Worm (Caenorhabditis elegans) whole organism, L1 larva: ENCODE data around the gene ugt-21.

ENCODE experiments used
- ama-1 ChIP-seq: fragments of 150-350 bp; optimal IDR thresholded peaks from 2 replicates; lab custom pipeline; 2014
- efl-3 ChIP-seq: fragments of 200-800 bp; sonication (Bioruptor generic); optimal IDR thresholded peaks from 2 replicates; lab custom pipeline; 2018; ENCODE audit warnings: mild to moderate bottlenecking, missing genetic modification characterization, missing compliant biosample characterization
- fos-1 ChIP-seq: fragments of 150-350 bp; optimal IDR thresholded peaks from 2 replicates; lab custom pipeline; 2014; ENCODE audit warnings: missing biosample characterization, missing genetic modification characterization
- hlh-4 ChIP-seq: sonication (generic microtip); optimal IDR thresholded peaks from 2 replicates; lab custom pipeline; 2016; ENCODE audit warnings: mild to moderate bottlenecking, missing genetic modification characterization, missing compliant biosample characterization
- lin-13 ChIP-seq: fragments of 150-350 bp; optimal IDR thresholded peaks from 2 replicates; lab custom pipeline; 2014; ENCODE audit warnings: missing biosample characterization, missing genetic modification reagents, missing genetic modification characterization
- lsy-2 ChIP-seq, 2 experiments: fragments of 150-350 bp; optimal IDR thresholded peaks; 2 replicates each; lab custom pipeline; 2014; ENCODE audit warnings: missing biosample characterization in 2 of 2, missing genetic modification characterization in 2 of 2
- mdl-1 ChIP-seq, 2 experiments: fragments of 150-350 bp; optimal IDR thresholded peaks; 2 replicates each; lab custom pipeline; 2014 to 2017; ENCODE audit warnings: missing biosample characterization in 2 of 2, missing genetic modification characterization in 2 of 2, inconsistent platforms in 1 of 2
- sptf-1 ChIP-seq: fragments of 150-350 bp; optimal IDR thresholded peaks from 2 replicates; lab custom pipeline; 2014; ENCODE audit warnings: missing biosample characterization, missing genetic modification characterization
- unc-130 ChIP-seq: fragments of 150-350 bp; optimal IDR thresholded peaks from 2 replicates; lab custom pipeline; 2017; ENCODE audit warnings: missing biosample characterization, missing genetic modification characterization, inconsistent platforms
- vab-15 ChIP-seq: sonication (generic microtip); optimal IDR thresholded peaks from 2 replicates; lab custom pipeline; 2017; ENCODE audit warnings: missing genotype, mild to moderate bottlenecking, missing genetic modification characterization, missing compliant biosample characterization
- ztf-11 ChIP-seq, 2 experiments: sonication (generic microtip); optimal IDR thresholded peaks; 2 replicates each; lab custom pipeline; 2016 to 2017; ENCODE audit warnings: missing genetic modification characterization in 2 of 2, missing biosample characterization in 1 of 2, missing compliant biosample characterization in 1 of 2

DNA sequence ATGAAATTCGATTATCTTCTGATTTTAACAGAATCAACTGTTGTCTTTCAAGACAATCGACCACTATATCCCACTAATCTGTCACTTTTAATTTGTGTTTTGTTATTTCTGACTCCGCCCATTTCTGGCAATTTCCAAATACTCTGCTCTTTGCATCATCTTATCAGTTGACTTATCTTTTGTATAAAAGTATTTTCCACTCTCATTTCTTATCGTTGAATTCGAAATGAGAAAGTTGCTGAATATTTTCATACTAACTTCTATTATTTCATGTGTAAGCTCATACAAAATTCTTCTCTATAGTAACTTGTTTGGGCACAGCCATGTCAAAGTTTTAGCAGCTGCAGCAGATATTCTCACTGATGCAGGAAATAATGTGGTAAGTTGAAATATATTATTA is at the start of gene ugt-21:
- TF ChIP-seq ama-1 (lab: Kevin White, UChicago), result no peak
- TF ChIP-seq lin-13, result no peak
- no peak for TF ChIP-seq fos-1
- TF ChIP-seq lsy-2 (tag; optimal IDR thresholded peaks at IDR 0.05; lab: Kevin White, UChicago), result no peak
- no peak for TF ChIP-seq mdl-1 (tag; optimal IDR thresholded peaks at IDR 0.05; lab: Kevin White, UChicago)
- no peak for TF ChIP-seq efl-3 (GFP tag; lab: Kevin White, UChicago)
- no peak for TF ChIP-seq hlh-4
- TF ChIP-seq unc-130 (tag; lab: Kevin White, UChicago), result no peak
- no peak for TF ChIP-seq sptf-1 (tag; lab: Kevin White, UChicago)
- no peak for TF ChIP-seq vab-15
- TF ChIP-seq ztf-11 (tag; optimal IDR thresholded peaks at IDR 0.05; lab: Kevin White, UChicago), result no peak
